Worm (Caenorhabditis elegans) whole organism, young adult: ENCODE results near the gene Y73B6BL.44.

ENCODE experiments used
- B0019.2 ChIP-seq: fragments of 200-800 bp; sonication (Bioruptor generic); conservative IDR thresholded peaks from 2 replicates; pipeline ENCODE4 v1.3.6; 2022; ENCODE audit warnings: missing genetic modification reagents, missing genetic modification characterization, missing compliant biosample characterization
- B0035.1 ChIP-seq: sonication (generic microtip); optimal IDR thresholded peaks from 2 replicates; lab custom pipeline; 2016; ENCODE audit warnings: missing genetic modification characterization, mild to moderate bottlenecking, missing compliant biosample characterization, missing genotype, missing genetic modification reagents
- C17E4.6 ChIP-seq: fragments of 200-800 bp; sonication (Bioruptor generic); IDR thresholded peaks from 2 replicates; pipeline ENCODE4 v1.3.6; 2022; ENCODE audit warnings: missing genetic modification reagents, missing genetic modification characterization, missing compliant biosample characterization
- F52B5.7 ChIP-seq: sonication (generic microtip); optimal IDR thresholded peaks from 2 replicates; lab custom pipeline; 2016; ENCODE audit warnings: mild to moderate bottlenecking, missing genetic modification characterization, missing compliant biosample characterization
- K11D2.4 ChIP-seq: fragments of 200-800 bp; sonication (Bioruptor generic); IDR thresholded peaks from 2 replicates; pipeline ENCODE4 v1.3.6; 2022; ENCODE audit warnings: missing genetic modification reagents, missing genetic modification characterization, missing compliant biosample characterization
- K12H6.12 ChIP-seq: fragments of 200-800 bp; sonication (Bioruptor generic); optimal IDR thresholded peaks from 2 replicates; lab custom pipeline; 2018; ENCODE audit warnings: mild to moderate bottlenecking, missing genetic modification characterization, missing compliant biosample characterization
- Y53F4B.3 ChIP-seq: fragments of 200-800 bp; sonication (Bioruptor generic); IDR thresholded peaks from 2 replicates; pipeline ENCODE4 v1.3.6; 2022; ENCODE audit warnings: missing genetic modification reagents, missing genetic modification characterization, missing compliant biosample characterization
- akir-1 ChIP-seq: fragments of 200-800 bp; sonication (Bioruptor generic); optimal IDR thresholded peaks from 2 replicates; lab custom pipeline; 2018; ENCODE audit warnings: mild to moderate bottlenecking, missing genetic modification characterization, moderate library complexity, missing compliant biosample characterization
- aptf-2 ChIP-seq: fragments of 200-800 bp; sonication (Bioruptor generic); conservative IDR thresholded peaks from 2 replicates; pipeline ENCODE4 v1.3.6; 2022; ENCODE audit warnings: missing genetic modification reagents, missing genetic modification characterization, missing compliant biosample characterization
- bed-1 ChIP-seq: fragments of 200-800 bp; sonication (Bioruptor generic); IDR thresholded peaks from 2 replicates; pipeline ENCODE4 v1.3.6; 2022; ENCODE audit warnings: missing genetic modification reagents, missing genetic modification characterization, missing compliant biosample characterization
- cebp-2 ChIP-seq: fragments of 200-800 bp; sonication (Bioruptor generic); IDR thresholded peaks from 2 replicates; pipeline ENCODE4 v1.3.6; 2022; ENCODE audit warnings: missing genetic modification characterization, missing compliant biosample characterization
- ceh-27 ChIP-seq: fragments of 200-800 bp; sonication (Bioruptor generic); optimal IDR thresholded peaks from 2 replicates; lab custom pipeline; 2018; ENCODE audit warnings: mild to moderate bottlenecking, missing genetic modification characterization, moderate library complexity, missing compliant biosample characterization
- ceh-58 ChIP-seq: fragments of 200-800 bp; sonication (Bioruptor generic); IDR thresholded peaks from 2 replicates; pipeline ENCODE4 v1.3.6; 2022; ENCODE audit warnings: missing genetic modification characterization, missing compliant biosample characterization
- dpl-1 ChIP-seq: fragments of 150-350 bp; optimal IDR thresholded peaks from 2 replicates; lab custom pipeline; 2014; ENCODE audit warnings: missing biosample characterization, missing genetic modification reagents, missing genetic modification characterization
- ekl-4 ChIP-seq: fragments of 200-800 bp; sonication (Bioruptor generic); IDR thresholded peaks from 2 replicates; pipeline ENCODE4 v1.3.6; 2022; ENCODE audit warnings: missing genetic modification reagents, missing genetic modification characterization, missing compliant biosample characterization
- ets-4 ChIP-seq: fragments of 200-800 bp; sonication (Bioruptor generic); optimal IDR thresholded peaks from 2 replicates; lab custom pipeline; 2018; ENCODE audit warnings: mild to moderate bottlenecking, missing genetic modification characterization, missing compliant biosample characterization
- gei-17 ChIP-seq: fragments of 200-800 bp; sonication (Bioruptor generic); optimal IDR thresholded peaks from 2 replicates; lab custom pipeline; 2018; ENCODE audit warnings: mild to moderate bottlenecking, missing genetic modification characterization, missing compliant biosample characterization
- hsf-1 ChIP-seq: fragments of 200-800 bp; sonication (Bioruptor generic); IDR thresholded peaks from 2 replicates; pipeline ENCODE4 v1.3.6; 2022; ENCODE audit warnings: missing genetic modification reagents, missing genetic modification characterization, missing compliant biosample characterization
- lin-26 ChIP-seq: fragments of 200-800 bp; sonication (Bioruptor generic); IDR thresholded peaks from 2 replicates; pipeline ENCODE4 v1.3.6; 2022; ENCODE audit warnings: missing genetic modification reagents, missing genetic modification characterization, missing compliant biosample characterization
- lir-1 ChIP-seq: fragments of 200-800 bp; sonication (Bioruptor generic); conservative IDR thresholded peaks from 2 replicates; pipeline ENCODE4 v1.3.6; 2022; ENCODE audit warnings: missing genetic modification reagents, missing genetic modification characterization, missing compliant biosample characterization
- madf-3 ChIP-seq: fragments of 200-800 bp; sonication (Bioruptor generic); IDR thresholded peaks from 2 replicates; pipeline ENCODE4 v1.3.6; 2022; ENCODE audit warnings: missing genetic modification reagents, missing genetic modification characterization, missing compliant biosample characterization
- nhr-27 ChIP-seq: fragments of 200-800 bp; sonication (Bioruptor generic); optimal IDR thresholded peaks from 2 replicates; lab custom pipeline; 2018; ENCODE audit warnings: mild to moderate bottlenecking, missing genetic modification characterization, moderate library complexity, missing compliant biosample characterization
- nhr-80 ChIP-seq: sonication (generic microtip); optimal IDR thresholded peaks from 2 replicates; lab custom pipeline; 2016; ENCODE audit warnings: missing genetic modification characterization, missing compliant biosample characterization
- pbrm-1 ChIP-seq: fragments of 200-800 bp; sonication (Bioruptor generic); IDR thresholded peaks from 2 replicates; pipeline ENCODE4 v1.3.6; 2022; ENCODE audit warnings: missing genetic modification reagents, missing genetic modification characterization, missing compliant biosample characterization
- sdz-38 ChIP-seq: sonication (generic microtip); optimal IDR thresholded peaks from 2 replicates; lab custom pipeline; 2016; ENCODE audit warnings: missing genotype, missing genetic modification characterization, missing compliant biosample characterization
- snpc-4 ChIP-seq, 5 experiments: fragments of 150-350 bp in 1 of 5; sonication (generic microtip) in 4 of 5; optimal IDR thresholded peaks; 2 replicates each; lab custom pipeline; 2014 to 2018; ENCODE audit warnings: missing genetic modification characterization in 5 of 5, missing biosample characterization in 3 of 5, antibody characterized with exemption in 2 of 5, mild to moderate bottlenecking in 2 of 5, missing compliant biosample characterization in 2 of 5, missing genotype in 2 of 5, moderate library complexity in 2 of 5, missing genetic modification reagents in 1 of 5
- tbp1 ChIP-seq: fragments of 200-800 bp; sonication (Bioruptor generic); optimal IDR thresholded peaks from 2 replicates; lab custom pipeline; 2018; ENCODE audit warnings: mild to moderate bottlenecking, missing genetic modification characterization, missing compliant biosample characterization
- ztf-22 ChIP-seq: fragments of 200-800 bp; sonication (Bioruptor generic); optimal IDR thresholded peaks from 2 replicates; lab custom pipeline; 2018; ENCODE audit warnings: mild to moderate bottlenecking, missing genetic modification characterization, moderate library complexity, missing compliant biosample characterization
- ztf-25 ChIP-seq: fragments of 200-800 bp; sonication (Bioruptor generic); IDR thresholded peaks from 2 replicates; pipeline ENCODE4 v1.3.6; 2022; ENCODE audit warnings: missing genetic modification reagents, missing genetic modification characterization, missing compliant biosample characterization
- ztf-26 ChIP-seq: sonication (generic microtip); optimal IDR thresholded peaks from 2 replicates; lab custom pipeline; 2017; ENCODE audit warnings: missing genetic modification characterization, missing compliant biosample characterization

Gene Y73B6BL.44

ce11 chrIV:6531450-6531849 is 38.1 kb downstream of the Y73B6BL.44 start, which contains the start of gene C01G5.4:
C01G5.4 (plus strand) TSS chrIV:6531750.
- TF ChIP-seq snpc-4 (GFP tag; optimal IDR thresholded peaks at IDR 0.05; lab: Kevin White, UChicago) (no peak), snpc-4 (tag; optimal IDR thresholded peaks at IDR 0.05; lab: Kevin White, UChicago) (no peak), hsf-1 (GFP tag; lab: Robert Waterston, UW) (no peak)

ce11 chrIV:6535908-6536307 is 42.5 kb downstream of the Y73B6BL.44 start, which contains the start of gene C01G5.3:
C01G5.3 (plus strand) TSS chrIV:6536208.
- TF ChIP-seq ztf-22 (GFP tag; lab: Kevin White, UChicago) (no peak), nhr-27 (tag; lab: Kevin White, UChicago) (no peak), B0019.2 (GFP tag; lab: Robert Waterston, UW) (no peak)

- TF ChIP-seq tbp1 (no peak), ekl-4 (no peak), dpl-1 (GFP tag; lab: Kevin White, UChicago) (no peak), aptf-2 (GFP tag; lab: Robert Waterston, UW) (no peak), madf-3 (GFP tag; lab: Robert Waterston, UW) (no peak), sdz-38 (tag; lab: Kevin White, UChicago) (no peak), nhr-80 (no peak), B0035.1 (tag; lab: Kevin White, UChicago) (no peak), lir-1 (GFP tag; lab: Robert Waterston, UW) (no peak)
These were observed 48.0 kb downstream of the Y73B6BL.44 start, which contains the start of gene C01G5.25 for ce11 chrIV:6541435-6541834. C01G5.25 (plus strand) TSS chrIV:6541684.

ce11 chrIV:6542962-6543361 is 49.6 kb downstream of the Y73B6BL.44 start:
- TF ChIP-seq ceh-27 (GFP tag; lab: Kevin White, UChicago) (no peak), ceh-58 (GFP tag; lab: Robert Waterston, UW) (no peak), pbrm-1 (GFP tag; lab: Robert Waterston, UW) (no peak), Y53F4B.3 (no peak), K11D2.4 (no peak), F52B5.7 (tag; lab: Kevin White, UChicago) (no peak), B0035.1 (tag; lab: Kevin White, UChicago) (no peak), madf-3 (GFP tag; lab: Robert Waterston, UW) (no peak), C17E4.6 (GFP tag; lab: Robert Waterston, UW) (no peak), sdz-38 (tag; lab: Kevin White, UChicago) (no peak), K12H6.12 (tag; lab: Kevin White, UChicago) (no peak), lin-26 (GFP tag; lab: Robert Waterston, UW) (no peak), cebp-2 (GFP tag; lab: Robert Waterston, UW) (no peak), bed-1 (GFP tag; lab: Robert Waterston, UW) (no peak), akir-1 (GFP tag; lab: Kevin White, UChicago) (no peak), ztf-26 (tag; lab: Kevin White, UChicago) (no peak), ztf-25 (GFP tag; lab: Robert Waterston, UW) (no peak), ets-4 (GFP tag; lab: Kevin White, UChicago) (no peak), gei-17 (GFP tag; lab: Kevin White, UChicago) (no peak)
